Worm (Caenorhabditis elegans) whole organism, L2 larva: Measurements from ENCODE around the gene srz-20.

Experiments used
- C34F6.9 ChIP-seq: fragments of 150-350 bp; optimal IDR thresholded peaks from 2 replicates; lab custom pipeline; 2014; ENCODE audit warnings: missing biosample characterization, missing genetic modification characterization
- F13H6.1 ChIP-seq: sonication (generic microtip); optimal IDR thresholded peaks from 2 replicates; lab custom pipeline; 2016; ENCODE audit warnings: missing genetic modification characterization, missing compliant biosample characterization
- R02D3.7 ChIP-seq: fragments of 150-350 bp; optimal IDR thresholded peaks from 2 replicates; lab custom pipeline; 2014; ENCODE audit warnings: missing biosample characterization, missing genetic modification characterization
- Y55F3AM.14 ChIP-seq: fragments of 200-800 bp; sonication (Bioruptor generic); optimal IDR thresholded peaks from 2 replicates; lab custom pipeline; 2018; ENCODE audit warnings: mild to moderate bottlenecking, missing genetic modification characterization, missing compliant biosample characterization
- alr-1 ChIP-seq: fragments of 150-350 bp; optimal IDR thresholded peaks from 2 replicates; lab custom pipeline; 2014; ENCODE audit warnings: missing biosample characterization, missing genetic modification characterization
- aly-2 ChIP-seq: fragments of 150-350 bp; optimal IDR thresholded peaks from 2 replicates; lab custom pipeline; 2014; ENCODE audit warnings: missing biosample characterization, missing genetic modification characterization
- ama-1 ChIP-seq: fragments of 150-350 bp; optimal IDR thresholded peaks from 2 replicates; lab custom pipeline; 2018; ENCODE audit warnings: inconsistent platforms
- ceh-16 ChIP-seq: fragments of 150-350 bp; optimal IDR thresholded peaks from 2 replicates; lab custom pipeline; 2014; ENCODE audit warnings: missing biosample characterization, missing genetic modification characterization
- crh-2 ChIP-seq: sonication (generic microtip); optimal IDR thresholded peaks from 2 replicates; lab custom pipeline; 2017; ENCODE audit warnings: missing biosample characterization, missing genetic modification characterization
- dmd-4 ChIP-seq: sonication (generic microtip); optimal IDR thresholded peaks from 2 replicates; lab custom pipeline; 2017; ENCODE audit warnings: missing biosample characterization, missing genetic modification characterization
- egl-27 ChIP-seq: sonication (generic microtip); optimal IDR thresholded peaks from 3 replicates; lab custom pipeline; 2017; ENCODE audit warnings: missing biosample characterization, missing genetic modification reagents, missing genetic modification characterization
- elt-1 ChIP-seq: fragments of 150-350 bp; optimal IDR thresholded peaks from 2 replicates; lab custom pipeline; 2014; ENCODE audit warnings: missing biosample characterization, missing genetic modification characterization
- elt-3 ChIP-seq: sonication (generic microtip); optimal IDR thresholded peaks from 2 replicates; lab custom pipeline; 2017; ENCODE audit warnings: missing biosample characterization, missing genetic modification characterization
- fos-1 ChIP-seq: fragments of 150-350 bp; optimal IDR thresholded peaks from 2 replicates; lab custom pipeline; 2014; ENCODE audit warnings: missing biosample characterization, missing genetic modification characterization
- gmeb-1 ChIP-seq: fragments of 150-350 bp; optimal IDR thresholded peaks from 2 replicates; lab custom pipeline; 2014; ENCODE audit warnings: missing biosample characterization, missing genetic modification characterization
- lin-11 ChIP-seq: fragments of 150-350 bp; sonication (generic microtip); optimal IDR thresholded peaks from 2 replicates; lab custom pipeline; 2014; ENCODE audit warnings: missing biosample characterization, missing genetic modification characterization, inconsistent platforms, mixed read lengths
- lin-13 ChIP-seq: fragments of 150-350 bp; optimal IDR thresholded peaks from 2 replicates; lab custom pipeline; 2014; ENCODE audit warnings: missing biosample characterization, missing genetic modification reagents, missing genetic modification characterization
- lin-39 ChIP-seq: fragments of 150-350 bp; optimal IDR thresholded peaks from 2 replicates; lab custom pipeline; 2014; ENCODE audit warnings: missing biosample characterization, missing genetic modification reagents, missing genetic modification characterization
- lsy-2 ChIP-seq, 2 experiments: fragments of 150-350 bp in 1 of 2; sonication (generic microtip) in 1 of 2; optimal IDR thresholded peaks; 2 replicates each; lab custom pipeline; 2014 to 2017; ENCODE audit warnings: missing biosample characterization in 2 of 2, missing genetic modification characterization in 2 of 2
- mbf-1 ChIP-seq: sonication (generic microtip); optimal IDR thresholded peaks from 2 replicates; lab custom pipeline; 2017; ENCODE audit warnings: missing biosample characterization, missing genetic modification characterization
- mdl-1 ChIP-seq, 2 experiments: fragments of 150-350 bp in 1 of 2; sonication (generic microtip) in 1 of 2; optimal IDR thresholded peaks; 2 replicates each; lab custom pipeline; 2017; ENCODE audit warnings: missing biosample characterization in 2 of 2, missing genetic modification characterization in 2 of 2
- nhr-10 ChIP-seq: sonication (generic microtip); optimal IDR thresholded peaks from 2 replicates; lab custom pipeline; 2017; ENCODE audit warnings: missing biosample characterization, missing genetic modification characterization
- nhr-11 ChIP-seq: fragments of 150-350 bp; optimal IDR thresholded peaks from 2 replicates; lab custom pipeline; 2014; ENCODE audit warnings: missing biosample characterization, missing genetic modification characterization
- nhr-12 ChIP-seq: fragments of 150-350 bp; optimal IDR thresholded peaks from 2 replicates; lab custom pipeline; 2014; ENCODE audit warnings: missing biosample characterization, missing genetic modification characterization
- nhr-21 ChIP-seq: fragments of 150-350 bp; optimal IDR thresholded peaks from 2 replicates; lab custom pipeline; 2014; ENCODE audit warnings: missing biosample characterization, missing genetic modification characterization
- nhr-23 ChIP-seq: fragments of 150-350 bp; optimal IDR thresholded peaks from 2 replicates; lab custom pipeline; 2014; ENCODE audit warnings: missing biosample characterization, missing genetic modification reagents, missing genetic modification characterization
- nhr-237 ChIP-seq: fragments of 150-350 bp; optimal IDR thresholded peaks from 2 replicates; lab custom pipeline; 2014; ENCODE audit warnings: missing biosample characterization, missing genetic modification characterization
- nhr-77 ChIP-seq: fragments of 150-350 bp; optimal IDR thresholded peaks from 2 replicates; lab custom pipeline; 2014; ENCODE audit warnings: missing biosample characterization, missing genetic modification characterization
- sem-4 ChIP-seq: fragments of 150-350 bp; optimal IDR thresholded peaks from 2 replicates; lab custom pipeline; 2014; ENCODE audit warnings: missing biosample characterization, missing genetic modification reagents, missing genetic modification characterization
- skn-1 ChIP-seq: sonication (generic microtip); optimal IDR thresholded peaks from 2 replicates; lab custom pipeline; 2017; ENCODE audit warnings: missing biosample characterization, missing genetic modification characterization
- sma-9 ChIP-seq, 2 experiments: fragments of 150-350 bp in 1 of 2; sonication (generic microtip) in 1 of 2; optimal IDR thresholded peaks; 2 replicates each; lab custom pipeline; 2014 to 2016; ENCODE audit warnings: missing genetic modification characterization in 2 of 2, mild to moderate bottlenecking in 1 of 2, missing biosample characterization in 1 of 2, missing compliant biosample characterization in 1 of 2, missing genetic modification reagents in 1 of 2, moderate library complexity in 1 of 2
- snpc-4 ChIP-seq: fragments of 150-350 bp; optimal IDR thresholded peaks from 2 replicates; lab custom pipeline; 2014; ENCODE audit warnings: missing biosample characterization, missing genetic modification characterization
- unc-39 ChIP-seq: fragments of 150-350 bp; optimal IDR thresholded peaks from 2 replicates; lab custom pipeline; 2014; ENCODE audit warnings: missing biosample characterization, missing genetic modification characterization
- unc-62 ChIP-seq: fragments of 150-350 bp; optimal IDR thresholded peaks from 2 replicates; lab custom pipeline; 2014; ENCODE audit warnings: missing biosample characterization, missing genetic modification reagents, missing genetic modification characterization
- zag-1 ChIP-seq: fragments of 150-350 bp; optimal IDR thresholded peaks from 2 replicates; lab custom pipeline; 2014; ENCODE audit warnings: missing biosample characterization, missing genetic modification characterization
- ztf-1 ChIP-seq: fragments of 200-800 bp; sonication (Bioruptor generic); conservative IDR thresholded peaks from 2 replicates; pipeline ENCODE4 v1.3.6; 2022; ENCODE audit warnings: missing genetic modification characterization, missing compliant biosample characterization
- ztf-4 ChIP-seq: fragments of 150-350 bp; optimal IDR thresholded peaks from 2 replicates; lab custom pipeline; 2014; ENCODE audit warnings: missing biosample characterization, missing genetic modification characterization

The srz-20 gene

DNA sequence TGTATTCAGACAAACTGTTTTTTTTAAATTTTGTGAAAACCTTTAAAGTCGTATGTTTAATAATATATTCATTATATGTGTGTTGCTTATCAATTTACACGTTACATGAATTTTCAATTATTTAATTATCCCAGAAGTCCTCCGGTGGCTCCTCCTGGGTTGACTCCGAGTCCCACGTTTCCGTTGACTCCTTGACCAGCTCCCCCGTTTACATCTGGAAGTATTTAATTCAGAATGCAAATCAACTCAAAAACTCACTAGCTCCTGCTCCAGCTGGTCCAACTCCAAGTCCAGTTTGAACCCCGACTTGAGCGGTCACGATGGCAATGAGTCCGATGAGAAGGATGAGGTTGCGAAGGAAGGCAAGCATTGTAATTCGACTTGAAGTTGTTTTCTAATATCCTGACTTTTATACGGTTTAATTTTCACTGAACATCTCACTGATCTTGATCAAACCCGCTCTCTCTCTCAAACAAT is 21.4 kb upstream of the srz-20 start, which contains the start of gene F56D6.8:
TSS of gene F56D6.8 (minus strand) at position 427 of the 477 bp plus-strand sequence.
- TF ChIP-seq elt-3 (no peak), nhr-23 (tag; lab: Kevin White, UChicago) (no peak), dmd-4 (tag; lab: Kevin White, UChicago) (no peak), C34F6.9 (tag; lab: Kevin White, UChicago) (no peak), sem-4 (tag; lab: Kevin White, UChicago) (no peak), nhr-12 (tag; lab: Kevin White, UChicago) (no peak), lin-39 (tag; lab: Kevin White, UChicago) (no peak), alr-1 (tag; lab: Kevin White, UChicago) (no peak), sma-9 (GFP tag; optimal IDR thresholded peaks at IDR 0.05; lab: Kevin White, UChicago) (no peak), sma-9 (tag; optimal IDR thresholded peaks at IDR 0.05; lab: Kevin White, UChicago) (no peak), nhr-77 (tag; lab: Kevin White, UChicago) (no peak), elt-1 (tag; lab: Kevin White, UChicago) (no peak), ztf-1 (GFP tag; lab: Robert Waterston, UW) (no peak), aly-2 (no peak), gmeb-1 (tag; lab: Kevin White, UChicago) (no peak), ztf-4 (tag; lab: Kevin White, UChicago) (no peak), snpc-4 (tag; lab: Kevin White, UChicago) (no peak)
- TF ChIP-seq, all 48 proteins: peak for 0

- TF ChIP-seq nhr-10 (tag; lab: Kevin White, UChicago) (no peak), Y55F3AM.14 (GFP tag; lab: Kevin White, UChicago) (no peak), zag-1 (tag; lab: Kevin White, UChicago) (no peak), sem-4 (tag; lab: Kevin White, UChicago) (no peak), R02D3.7 (no peak), crh-2 (no peak), C34F6.9 (tag; lab: Kevin White, UChicago) (no peak), F13H6.1 (tag; lab: Kevin White, UChicago) (no peak), sma-9 (GFP tag; optimal IDR thresholded peaks at IDR 0.05; lab: Kevin White, UChicago) (no peak), sma-9 (tag; optimal IDR thresholded peaks at IDR 0.05; lab: Kevin White, UChicago) (no peak), unc-62 (no peak), lin-13 (GFP tag; lab: Kevin White, UChicago) (no peak), ceh-16 (no peak), lsy-2 (tag; optimal IDR thresholded peaks at IDR 0.05; lab: Kevin White, UChicago) (no peak), nhr-11 (no peak), nhr-77 (tag; lab: Kevin White, UChicago) (no peak), snpc-4 (tag; lab: Kevin White, UChicago) (no peak), ztf-4 (tag; lab: Kevin White, UChicago) (no peak), gmeb-1 (tag; lab: Kevin White, UChicago) (no peak), dmd-4 (tag; lab: Kevin White, UChicago) (no peak), lin-11 (tag; lab: Kevin White, UChicago) (no peak)
Observed at ce11 chrIV:3894770-3895169, 20.6 kb upstream of the srz-20 start, which contains the start of gene dct-8. dct-8 (plus strand) TSS chrIV:3895070.

ce11 chrIV:3899719-3900554 is 15.5 kb upstream of the srz-20 start, which contains the start of gene srz-62:
srz-62 (plus strand) TSS chrIV:3900504.
- peak in 1 of 2 experiments; percentile 55 for TF ChIP-seq mdl-1 (tag; optimal IDR thresholded peaks at IDR 0.05; lab: Kevin White, UChicago)
- peak; percentile 100 for TF ChIP-seq fos-1
- TF ChIP-seq gmeb-1 (tag; lab: Kevin White, UChicago): peak; percentile 72
- no peak for TF ChIP-seq zag-1 (tag; lab: Kevin White, UChicago)
- TF ChIP-seq sma-9 (GFP tag; optimal IDR thresholded peaks at IDR 0.05; lab: Kevin White, UChicago): peak; percentile 49
- no peak for TF ChIP-seq sma-9 (tag; optimal IDR thresholded peaks at IDR 0.05; lab: Kevin White, UChicago)
- no peak for TF ChIP-seq skn-1 (tag; lab: Kevin White, UChicago)
- peak; percentile 92 for TF ChIP-seq egl-27 (tag; lab: Kevin White, UChicago)
- peak; percentile 48 for TF ChIP-seq crh-2

ce11 chrIV:3902955-3903354 is 12.4 kb upstream of the srz-20 start, which contains the start of gene F56D6.6:
F56D6.6 (plus strand) TSS chrIV:3903255.
- TF ChIP-seq snpc-4 (tag; lab: Kevin White, UChicago) (no peak), alr-1 (tag; lab: Kevin White, UChicago) (no peak), C34F6.9 (tag; lab: Kevin White, UChicago) (no peak), nhr-12 (tag; lab: Kevin White, UChicago) (no peak), egl-27 (tag; lab: Kevin White, UChicago) (no peak), unc-39 (no peak), sma-9 (GFP tag; optimal IDR thresholded peaks at IDR 0.05; lab: Kevin White, UChicago) (no peak), sma-9 (tag; optimal IDR thresholded peaks at IDR 0.05; lab: Kevin White, UChicago) (no peak), nhr-21 (tag; lab: Kevin White, UChicago) (no peak), elt-1 (tag; lab: Kevin White, UChicago) (no peak), nhr-237 (no peak), ama-1 (no peak), nhr-23 (tag; lab: Kevin White, UChicago) (no peak), elt-3 (no peak), mbf-1 (tag; lab: Kevin White, UChicago) (no peak), R02D3.7 (no peak)
